Worm (Caenorhabditis elegans) whole organism, L2 larva: ENCODE data around the gene nuc-1.

ENCODE experiments used
- C34F6.9 ChIP-seq: fragments of 150-350 bp; optimal IDR thresholded peaks from 2 replicates; lab custom pipeline; 2014; ENCODE audit warnings: missing biosample characterization, missing genetic modification characterization
- F13H6.1 ChIP-seq: sonication (generic microtip); optimal IDR thresholded peaks from 2 replicates; lab custom pipeline; 2016; ENCODE audit warnings: missing genetic modification characterization, missing compliant biosample characterization
- ZK546.5 ChIP-seq: sonication (generic microtip); optimal IDR thresholded peaks from 2 replicates; lab custom pipeline; 2017; ENCODE audit warnings: missing biosample characterization, missing genetic modification characterization
- alr-1 ChIP-seq: fragments of 150-350 bp; optimal IDR thresholded peaks from 2 replicates; lab custom pipeline; 2014; ENCODE audit warnings: missing biosample characterization, missing genetic modification characterization
- aly-2 ChIP-seq: fragments of 150-350 bp; optimal IDR thresholded peaks from 2 replicates; lab custom pipeline; 2014; ENCODE audit warnings: missing biosample characterization, missing genetic modification characterization
- ama-1 ChIP-seq: fragments of 150-350 bp; optimal IDR thresholded peaks from 2 replicates; lab custom pipeline; 2018; ENCODE audit warnings: inconsistent platforms
- blmp-1 ChIP-seq: sonication (generic microtip); optimal IDR thresholded peaks from 2 replicates; lab custom pipeline; 2017; ENCODE audit warnings: missing genetic modification characterization, mild to moderate bottlenecking, missing compliant biosample characterization, antibody characterized with exemption, moderate library complexity; ENCODE audit not compliant: insufficient read depth
- ceh-16 ChIP-seq: fragments of 150-350 bp; optimal IDR thresholded peaks from 2 replicates; lab custom pipeline; 2014; ENCODE audit warnings: missing biosample characterization, missing genetic modification characterization
- ceh-82 ChIP-seq: fragments of 150-350 bp; optimal IDR thresholded peaks from 2 replicates; lab custom pipeline; 2014; ENCODE audit warnings: missing biosample characterization, missing genetic modification characterization
- crh-2 ChIP-seq: sonication (generic microtip); optimal IDR thresholded peaks from 2 replicates; lab custom pipeline; 2017; ENCODE audit warnings: missing biosample characterization, missing genetic modification characterization
- dmd-4 ChIP-seq: sonication (generic microtip); optimal IDR thresholded peaks from 2 replicates; lab custom pipeline; 2017; ENCODE audit warnings: missing biosample characterization, missing genetic modification characterization
- elt-1 ChIP-seq: fragments of 150-350 bp; optimal IDR thresholded peaks from 2 replicates; lab custom pipeline; 2014; ENCODE audit warnings: missing biosample characterization, missing genetic modification characterization
- elt-3 ChIP-seq: sonication (generic microtip); optimal IDR thresholded peaks from 2 replicates; lab custom pipeline; 2017; ENCODE audit warnings: missing biosample characterization, missing genetic modification characterization
- fos-1 ChIP-seq: fragments of 150-350 bp; optimal IDR thresholded peaks from 2 replicates; lab custom pipeline; 2014; ENCODE audit warnings: missing biosample characterization, missing genetic modification characterization
- lin-11 ChIP-seq: fragments of 150-350 bp; sonication (generic microtip); optimal IDR thresholded peaks from 2 replicates; lab custom pipeline; 2014; ENCODE audit warnings: missing biosample characterization, missing genetic modification characterization, inconsistent platforms, mixed read lengths
- lin-13 ChIP-seq: fragments of 150-350 bp; optimal IDR thresholded peaks from 2 replicates; lab custom pipeline; 2014; ENCODE audit warnings: missing biosample characterization, missing genetic modification reagents, missing genetic modification characterization
- lin-39 ChIP-seq: fragments of 150-350 bp; optimal IDR thresholded peaks from 2 replicates; lab custom pipeline; 2014; ENCODE audit warnings: missing biosample characterization, missing genetic modification reagents, missing genetic modification characterization
- lsy-2 ChIP-seq, 2 experiments: fragments of 150-350 bp in 1 of 2; sonication (generic microtip) in 1 of 2; optimal IDR thresholded peaks; 2 replicates each; lab custom pipeline; 2014 to 2017; ENCODE audit warnings: missing biosample characterization in 2 of 2, missing genetic modification characterization in 2 of 2
- mab-5 ChIP-seq: fragments of 150-350 bp; optimal IDR thresholded peaks from 2 replicates; lab custom pipeline; 2014; ENCODE audit warnings: missing biosample characterization, missing genetic modification characterization
- mbf-1 ChIP-seq: sonication (generic microtip); optimal IDR thresholded peaks from 2 replicates; lab custom pipeline; 2017; ENCODE audit warnings: missing biosample characterization, missing genetic modification characterization
- mdl-1 ChIP-seq, 2 experiments: fragments of 150-350 bp in 1 of 2; sonication (generic microtip) in 1 of 2; optimal IDR thresholded peaks; 2 replicates each; lab custom pipeline; 2017; ENCODE audit warnings: missing biosample characterization in 2 of 2, missing genetic modification characterization in 2 of 2
- nhr-10 ChIP-seq: sonication (generic microtip); optimal IDR thresholded peaks from 2 replicates; lab custom pipeline; 2017; ENCODE audit warnings: missing biosample characterization, missing genetic modification characterization
- nhr-12 ChIP-seq: fragments of 150-350 bp; optimal IDR thresholded peaks from 2 replicates; lab custom pipeline; 2014; ENCODE audit warnings: missing biosample characterization, missing genetic modification characterization
- nhr-129 ChIP-seq: fragments of 150-350 bp; optimal IDR thresholded peaks from 2 replicates; lab custom pipeline; 2014; ENCODE audit warnings: missing biosample characterization, missing genetic modification characterization
- nhr-21 ChIP-seq: fragments of 150-350 bp; optimal IDR thresholded peaks from 2 replicates; lab custom pipeline; 2014; ENCODE audit warnings: missing biosample characterization, missing genetic modification characterization
- nhr-23 ChIP-seq: fragments of 150-350 bp; optimal IDR thresholded peaks from 2 replicates; lab custom pipeline; 2014; ENCODE audit warnings: missing biosample characterization, missing genetic modification reagents, missing genetic modification characterization
- nhr-25 ChIP-seq: fragments of 150-350 bp; sonication (generic microtip); optimal IDR thresholded peaks from 3 replicates; lab custom pipeline; 2014; ENCODE audit warnings: missing biosample characterization, missing genetic modification characterization
- nhr-6 ChIP-seq: fragments of 150-350 bp; optimal IDR thresholded peaks from 2 replicates; lab custom pipeline; 2014; ENCODE audit warnings: missing biosample characterization, missing genetic modification characterization
- peb-1 ChIP-seq: fragments of 150-350 bp; optimal IDR thresholded peaks from 2 replicates; lab custom pipeline; 2014; ENCODE audit warnings: missing biosample characterization, missing genetic modification characterization
- sem-4 ChIP-seq: fragments of 150-350 bp; optimal IDR thresholded peaks from 2 replicates; lab custom pipeline; 2014; ENCODE audit warnings: missing biosample characterization, missing genetic modification reagents, missing genetic modification characterization
- skn-1 ChIP-seq: sonication (generic microtip); optimal IDR thresholded peaks from 2 replicates; lab custom pipeline; 2017; ENCODE audit warnings: missing biosample characterization, missing genetic modification characterization
- sma-3 ChIP-seq: sonication (generic microtip); optimal IDR thresholded peaks from 2 replicates; lab custom pipeline; 2016; ENCODE audit warnings: missing genetic modification reagents, missing genetic modification characterization, missing compliant biosample characterization
- sma-9 ChIP-seq, 2 experiments: fragments of 150-350 bp in 1 of 2; sonication (generic microtip) in 1 of 2; optimal IDR thresholded peaks; 2 replicates each; lab custom pipeline; 2014 to 2016; ENCODE audit warnings: missing genetic modification characterization in 2 of 2, mild to moderate bottlenecking in 1 of 2, missing biosample characterization in 1 of 2, missing compliant biosample characterization in 1 of 2, missing genetic modification reagents in 1 of 2, moderate library complexity in 1 of 2
- snpc-4 ChIP-seq: fragments of 150-350 bp; optimal IDR thresholded peaks from 2 replicates; lab custom pipeline; 2014; ENCODE audit warnings: missing biosample characterization, missing genetic modification characterization
- unc-39 ChIP-seq: fragments of 150-350 bp; optimal IDR thresholded peaks from 2 replicates; lab custom pipeline; 2014; ENCODE audit warnings: missing biosample characterization, missing genetic modification characterization
- unc-62 ChIP-seq: fragments of 150-350 bp; optimal IDR thresholded peaks from 2 replicates; lab custom pipeline; 2014; ENCODE audit warnings: missing biosample characterization, missing genetic modification reagents, missing genetic modification characterization
- zag-1 ChIP-seq: fragments of 150-350 bp; optimal IDR thresholded peaks from 2 replicates; lab custom pipeline; 2014; ENCODE audit warnings: missing biosample characterization, missing genetic modification characterization
- ztf-1 ChIP-seq: fragments of 200-800 bp; sonication (Bioruptor generic); conservative IDR thresholded peaks from 2 replicates; pipeline ENCODE4 v1.3.6; 2022; ENCODE audit warnings: missing genetic modification characterization, missing compliant biosample characterization
- ztf-11 ChIP-seq: sonication (generic microtip); optimal IDR thresholded peaks from 2 replicates; lab custom pipeline; 2017; ENCODE audit warnings: missing biosample characterization, missing genetic modification characterization

nuc-1 gene

ce11 chrX:9512457-9512856, 27.2 kb upstream of the nuc-1 start:
- TF ChIP-seq ceh-16 (tag; lab: Kevin White, UChicago) (peak; percentile 53), mab-5 (tag; lab: Kevin White, UChicago) (no peak)
- TF ChIP-seq, all 48 proteins: peak for 1

ce11 chrX:9517106-9517505, 22.6 kb upstream of the nuc-1 start, which contains the start of gene C07B5.2:
C07B5.2 (minus strand) TSS chrX:9517206.
- TF ChIP-seq dmd-4 (tag; lab: Kevin White, UChicago) (no peak), blmp-1 (tag; lab: Kevin White, UChicago) (no peak), ztf-11 (tag; lab: Kevin White, UChicago) (no peak), mab-5 (tag; lab: Kevin White, UChicago) (no peak), snpc-4 (tag; lab: Kevin White, UChicago) (no peak), fos-1 (tag; lab: Kevin White, UChicago) (no peak), nhr-10 (no peak), mdl-1 (tag; optimal IDR thresholded peaks at IDR 0.05; lab: Kevin White, UChicago) (no peak), sma-9 (GFP tag; optimal IDR thresholded peaks at IDR 0.05; lab: Kevin White, UChicago) (no peak), sma-9 (tag; optimal IDR thresholded peaks at IDR 0.05; lab: Kevin White, UChicago) (no peak), ztf-1 (no peak), zag-1 (tag; lab: Kevin White, UChicago) (no peak), C34F6.9 (tag; lab: Kevin White, UChicago) (no peak), nhr-25 (tag; lab: Kevin White, UChicago) (no peak), alr-1 (tag; lab: Kevin White, UChicago) (no peak), elt-3 (tag; lab: Kevin White, UChicago) (no peak), ceh-16 (tag; lab: Kevin White, UChicago) (no peak), sma-3 (no peak)

ce11 chrX:9518719-9519118, 21.0 kb upstream of the nuc-1 start, which contains the start of gene C07B5.6:
C07B5.6 (plus strand) TSS chrX:9519019.
- no peak for TF ChIP-seq alr-1 (tag; lab: Kevin White, UChicago)
- no peak for TF ChIP-seq nhr-25 (tag; lab: Kevin White, UChicago)
- no peak for TF ChIP-seq ceh-82 (tag; lab: Kevin White, UChicago)
- TF ChIP-seq sma-9 (GFP tag; optimal IDR thresholded peaks at IDR 0.05; lab: Kevin White, UChicago): no peak
- TF ChIP-seq sma-9 (tag; optimal IDR thresholded peaks at IDR 0.05; lab: Kevin White, UChicago): no peak
- no peak for TF ChIP-seq ztf-1
- TF ChIP-seq ztf-11 (tag; lab: Kevin White, UChicago): no peak
- no peak for TF ChIP-seq nhr-10
- no peak for TF ChIP-seq sem-4 (tag; lab: Kevin White, UChicago)
- no peak for TF ChIP-seq lin-13 (GFP tag; lab: Kevin White, UChicago)
- TF ChIP-seq skn-1: no peak
- TF ChIP-seq unc-62: no peak
- no peak for TF ChIP-seq mdl-1 (tag; optimal IDR thresholded peaks at IDR 0.05; lab: Kevin White, UChicago)
- no peak for TF ChIP-seq nhr-23 (tag; lab: Kevin White, UChicago)
- TF ChIP-seq peb-1 (tag; lab: Kevin White, UChicago): no peak
- no peak for TF ChIP-seq ZK546.5 (tag; lab: Kevin White, UChicago)
- no peak for TF ChIP-seq mbf-1 (tag; lab: Kevin White, UChicago)
- TF ChIP-seq F13H6.1 (tag; lab: Kevin White, UChicago): no peak
- TF ChIP-seq lin-39 (tag; lab: Kevin White, UChicago): no peak
- TF ChIP-seq ama-1: no peak
- no peak for TF ChIP-seq dmd-4 (tag; lab: Kevin White, UChicago)

ce11 chrX:9523118-9523517, 16.6 kb upstream of the nuc-1 start, which contains the start of gene C07B5.3:
C07B5.3 (minus strand) TSS chrX:9523218.
- TF ChIP-seq lin-13 (GFP tag; lab: Kevin White, UChicago): no peak
- TF ChIP-seq unc-39 (tag; lab: Kevin White, UChicago): no peak
- TF ChIP-seq, all 48 proteins: peak for 0

- TF ChIP-seq blmp-1 (tag; lab: Kevin White, UChicago) (peak; percentile 55), mbf-1 (tag; lab: Kevin White, UChicago) (no peak), nhr-25 (tag; lab: Kevin White, UChicago) (peak; percentile 68), sma-3 (peak; percentile 15), crh-2 (tag; lab: Kevin White, UChicago) (peak; percentile 25)
Observed at ce11 chrX:9527898-9528297, 11.8 kb upstream of the nuc-1 start.

ce11 chrX:9529360-9529759, 10.3 kb upstream of the nuc-1 start, which contains the start of gene C07B5.4:
C07B5.4 (plus strand) TSS chrX:9529660.
- no peak for TF ChIP-seq elt-1 (tag; lab: Kevin White, UChicago)
- no peak for TF ChIP-seq nhr-6 (tag; lab: Kevin White, UChicago)
- no peak for TF ChIP-seq ZK546.5 (tag; lab: Kevin White, UChicago)
- TF ChIP-seq ama-1: no peak
- TF ChIP-seq ztf-11 (tag; lab: Kevin White, UChicago): no peak
- TF ChIP-seq F13H6.1 (tag; lab: Kevin White, UChicago): no peak
- TF ChIP-seq aly-2 (tag; lab: Kevin White, UChicago): no peak
- TF ChIP-seq nhr-21 (tag; lab: Kevin White, UChicago): no peak
- TF ChIP-seq ceh-82 (tag; lab: Kevin White, UChicago): no peak
- TF ChIP-seq lin-11: no peak
- no peak for TF ChIP-seq nhr-12 (tag; lab: Kevin White, UChicago)
- TF ChIP-seq mbf-1 (tag; lab: Kevin White, UChicago): no peak
- TF ChIP-seq nhr-129 (tag; lab: Kevin White, UChicago): no peak
- no peak for TF ChIP-seq peb-1 (tag; lab: Kevin White, UChicago)
- no peak for TF ChIP-seq lsy-2 (tag; optimal IDR thresholded peaks at IDR 0.05; lab: Kevin White, UChicago)
- TF ChIP-seq, all 48 proteins: peak for 0
